Worm (Caenorhabditis elegans): ENCODE data around the gene sre-2.

sre-2 gene

ce11 chrII:8131413-8131966, 29.5 kb upstream of the sre-2 start (continued):
- peak; percentile 12 for TF ChIP-seq xbp-1 (tag; optimal IDR thresholded peaks at IDR 0.05)
- no peak for TF ChIP-seq sup-37 (GFP tag; optimal IDR thresholded peaks at IDR 0.05)
- TF ChIP-seq nhr-84 (tag; optimal IDR thresholded peaks at IDR 0.05) = no peak
- peak; percentile 73 for TF ChIP-seq snu-23 (GFP tag; optimal IDR thresholded peaks at IDR 0.05)
- peak; percentile 82 for TF ChIP-seq blmp-1 (tag; optimal IDR thresholded peaks at IDR 0.05)
- peak in 1 of 3 experiments; percentile 53 for TF ChIP-seq ceh-82 (tag; optimal IDR thresholded peaks at IDR 0.05)
- TF ChIP-seq unc-130 (tag; optimal IDR thresholded peaks at IDR 0.05) = peak; percentile 68
- TF ChIP-seq dpl-1 (GFP tag; optimal IDR thresholded peaks at IDR 0.05) = peak; percentile 44 to 61 (median 51)
- TF ChIP-seq mef-2 (tag; optimal IDR thresholded peaks at IDR 0.05) = peak; percentile 2
- TF ChIP-seq egl-13 (tag; optimal IDR thresholded peaks at IDR 0.05) = peak; percentile 9
- TF ChIP-seq lin-15B (tag; optimal IDR thresholded peaks at IDR 0.05) = no peak
- no peak for TF ChIP-seq ceh-90 (tag; optimal IDR thresholded peaks at IDR 0.05)
- 0 out of 2 replicates have a peak, but pooled peaks have one; percentile 29 for TF ChIP-seq nhr-19 (GFP tag; conservative IDR thresholded peaks at IDR 0.05)
- TF ChIP-seq ets-5 (GFP tag; IDR thresholded peaks at IDR 0.05) = no peak
- TF ChIP-seq ceh-8 (GFP tag; optimal IDR thresholded peaks at IDR 0.05) = peak; percentile 24
- no peak for TF ChIP-seq efl-3 (GFP tag; optimal IDR thresholded peaks at IDR 0.05)
- peak; percentile 32 for TF ChIP-seq mep-1 (tag; optimal IDR thresholded peaks at IDR 0.05)
- no peak for TF ChIP-seq snpc-4 (tag; optimal IDR thresholded peaks at IDR 0.05)
- TF ChIP-seq hlh-4 (tag; optimal IDR thresholded peaks at IDR 0.05) = no peak
- peak in 5 of 6 experiments; percentile 20 to 83 (median 53) for TF ChIP-seq elt-3 (tag; optimal IDR thresholded peaks at IDR 0.05)
- TF ChIP-seq ces-1 (GFP tag; optimal IDR thresholded peaks at IDR 0.05) = no peak

ce11 chrII:8130792-8131191, 28.9 kb upstream of the sre-2 start:
- TF ChIP-seq aly-2 (tag; optimal IDR thresholded peaks at IDR 0.05) = peak; percentile 5
- peak; percentile 8 for TF ChIP-seq mep-1 (tag; optimal IDR thresholded peaks at IDR 0.05)
- no peak for TF ChIP-seq Y116A8C.19 (tag; optimal IDR thresholded peaks at IDR 0.05; ENCODE audit: borderline replicate concordance)
- TF ChIP-seq hlh-17 (GFP tag; optimal IDR thresholded peaks at IDR 0.05; ENCODE audit: borderline replicate concordance) = no peak
- TF ChIP-seq snpc-4 (tag; optimal IDR thresholded peaks at IDR 0.05) = no peak
- TF ChIP-seq aha-1 (tag; optimal IDR thresholded peaks at IDR 0.05) = no peak
- no peak for TF ChIP-seq hpl-2 (GFP tag; optimal IDR thresholded peaks at IDR 0.05)
- no peak for TF ChIP-seq nhr-20 (tag; optimal IDR thresholded peaks at IDR 0.05)
- peak; percentile 24 for TF ChIP-seq skn-1 (tag; optimal IDR thresholded peaks at IDR 0.05)
- TF ChIP-seq unc-62 (GFP tag; optimal IDR thresholded peaks at IDR 0.05) = no peak
- TF ChIP-seq rnt-1 (tag; optimal IDR thresholded peaks at IDR 0.05) = no peak
- peak; percentile 21 for TF ChIP-seq blmp-1 (tag; optimal IDR thresholded peaks at IDR 0.05)
- TF ChIP-seq lir-3 (tag; optimal IDR thresholded peaks at IDR 0.05; ENCODE audit: poor library complexity) = no peak
- TF ChIP-seq nhr-76 (tag; optimal IDR thresholded peaks at IDR 0.05) = no peak
- peak; percentile 33 for TF ChIP-seq lin-14 (GFP tag; optimal IDR thresholded peaks at IDR 0.05)

ce11 chrII:8129495-8130010, 27.6 kb upstream of the sre-2 start, which contains the start of gene ulp-4:
TSS of gene ulp-4 (plus strand) at chrII:8129960.
- TF ChIP-seq dsc-1 (tag; optimal IDR thresholded peaks at IDR 0.05) = no peak
- TF ChIP-seq nhr-85 (tag) = peak; percentile 82
- TF ChIP-seq blmp-1 (tag; optimal IDR thresholded peaks at IDR 0.05) = peak; percentile 26
- TF ChIP-seq lin-39 (tag; optimal IDR thresholded peaks at IDR 0.05) = peak; percentile 57
- no peak for TF ChIP-seq egl-13 (tag; optimal IDR thresholded peaks at IDR 0.05)
- no peak for TF ChIP-seq ceh-8 (GFP tag; optimal IDR thresholded peaks at IDR 0.05)
- peak; percentile 49 for TF ChIP-seq nhr-19 (GFP tag; conservative IDR thresholded peaks at IDR 0.05)
- TF ChIP-seq rnt-1 (tag; optimal IDR thresholded peaks at IDR 0.05) = peak; percentile 64
- no peak for TF ChIP-seq nhr-76 (tag; optimal IDR thresholded peaks at IDR 0.05)
- peak; percentile 63 for TF ChIP-seq lin-14 (GFP tag; optimal IDR thresholded peaks at IDR 0.05)
- TF ChIP-seq nhr-20 (tag; optimal IDR thresholded peaks at IDR 0.05) = peak; percentile 29
- TF ChIP-seq nhr-77 (tag; optimal IDR thresholded peaks at IDR 0.05) = no peak
- TF ChIP-seq vab-15 (tag; optimal IDR thresholded peaks at IDR 0.05) = no peak
- no peak for TF ChIP-seq Y116A8C.19 (tag; optimal IDR thresholded peaks at IDR 0.05; ENCODE audit: borderline replicate concordance)
- TF ChIP-seq egl-27 (tag; optimal IDR thresholded peaks at IDR 0.05) = no peak
- TF ChIP-seq nhr-90 (tag; optimal IDR thresholded peaks at IDR 0.05; ENCODE audit: poor library complexity) = no peak
- peak; percentile 3 for TF ChIP-seq lir-3 (tag; optimal IDR thresholded peaks at IDR 0.05; ENCODE audit: poor library complexity)
- peak; percentile 3 for TF ChIP-seq xbp-1 (tag; optimal IDR thresholded peaks at IDR 0.05)
- TF ChIP-seq lsy-2 (tag; optimal IDR thresholded peaks at IDR 0.05) = peak; percentile 49 to 52
- TF ChIP-seq C16A3.4 (tag; optimal IDR thresholded peaks at IDR 0.05) = no peak
- TF ChIP-seq nhr-71 (tag; optimal IDR thresholded peaks at IDR 0.05) = peak; percentile 71
- no peak for TF ChIP-seq pax-3 (tag; optimal IDR thresholded peaks at IDR 0.05)
- TF ChIP-seq ets-5 (GFP tag; IDR thresholded peaks at IDR 0.05) = no peak
- TF ChIP-seq mep-1 (tag; optimal IDR thresholded peaks at IDR 0.05) = peak; percentile 34
- TF ChIP-seq fkh-10 (GFP tag; optimal IDR thresholded peaks at IDR 0.05) = no peak
- no peak for TF ChIP-seq swsn-7 (tag; optimal IDR thresholded peaks at IDR 0.05)
